Worm (Caenorhabditis elegans): ENCODE measurements around the gene F02A9.7.

F02A9.7 gene

DNA sequence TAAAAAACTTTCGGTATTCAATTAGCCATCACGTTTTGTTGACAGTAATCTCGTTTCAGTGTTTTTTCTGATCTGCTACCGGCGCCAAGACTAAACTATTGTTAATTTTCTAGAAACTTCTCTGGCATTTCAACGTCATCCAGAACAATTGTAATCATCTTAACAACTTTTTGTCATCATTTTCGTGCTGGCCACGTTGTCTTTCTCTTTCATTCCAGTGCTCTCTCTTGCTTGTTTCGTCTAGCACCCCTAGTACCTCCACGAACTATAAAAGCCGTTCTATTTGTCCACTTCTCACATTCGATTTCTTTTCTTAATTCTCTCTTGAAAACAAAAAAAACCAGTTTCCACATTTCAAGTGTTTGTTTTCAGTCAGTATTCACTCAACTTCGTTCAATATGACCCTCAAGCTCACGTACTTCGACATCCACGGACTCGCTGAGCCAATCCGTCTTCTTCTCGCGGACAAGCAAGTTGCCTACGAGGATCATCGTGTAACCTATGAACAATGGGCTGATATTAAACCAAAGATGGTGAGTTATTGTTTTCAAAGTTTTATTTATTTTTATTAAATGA lies 16.4 kb downstream of the F02A9.7 start, which contains the start of gene gst-1:
gst-1 (plus strand) TSS at position 373 of the 576 bp plus-strand sequence.
- TF ChIP-seq lsy-2 (tag; optimal IDR thresholded peaks at IDR 0.05) (no peak), ces-1 (GFP tag; optimal IDR thresholded peaks at IDR 0.05) (no peak), sptf-1 (tag; optimal IDR thresholded peaks at IDR 0.05) (no peak), tbx-8 (GFP tag; optimal IDR thresholded peaks at IDR 0.05) (no peak), mls-2 (tag; optimal IDR thresholded peaks at IDR 0.05) (no peak), ham-2 (GFP tag; optimal IDR thresholded peaks at IDR 0.05) (no peak), nhr-2 (tag; optimal IDR thresholded peaks at IDR 0.05) (no peak), lin-32 (GFP tag; optimal IDR thresholded peaks at IDR 0.05) (no peak), cnd-1 (tag; optimal IDR thresholded peaks at IDR 0.05) (no peak), M03D4.4 (tag; optimal IDR thresholded peaks at IDR 0.05) (no peak)

DNA sequence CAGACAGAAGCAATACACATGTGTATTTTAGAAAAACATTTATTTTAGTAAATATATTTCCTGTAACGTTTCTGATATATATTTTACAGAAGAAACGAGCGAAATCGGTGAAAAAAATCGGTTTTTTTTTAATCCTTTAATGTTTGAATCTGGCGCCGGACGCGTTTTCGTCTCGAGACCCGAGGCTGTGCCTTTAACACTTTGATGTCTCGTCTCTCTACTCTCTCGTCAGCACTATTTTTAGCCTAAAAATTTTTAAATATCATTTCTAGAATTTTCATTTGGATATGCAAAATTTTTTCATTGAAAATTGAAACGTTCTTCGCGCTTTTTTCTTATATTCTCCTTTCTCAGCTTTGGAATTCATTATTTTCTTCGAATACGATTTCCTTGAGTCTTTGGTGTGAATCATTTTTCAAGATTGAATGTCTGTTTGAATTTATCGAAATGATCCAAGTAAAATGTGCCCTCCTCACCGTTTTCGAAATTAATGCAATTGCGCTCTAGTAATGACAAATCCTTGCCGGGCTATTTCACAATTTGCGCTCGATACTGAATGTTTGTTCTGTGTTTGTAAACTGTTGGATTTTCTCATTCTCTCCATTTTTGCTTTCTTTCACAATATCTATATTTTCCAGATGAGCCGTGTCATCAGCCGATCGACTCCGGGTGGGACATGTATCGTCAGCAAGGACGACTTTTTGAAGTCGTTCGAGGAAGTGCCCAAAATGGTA lies 20.9 kb downstream of the F02A9.7 start, which contains the start of gene cls-2:
cls-2 (plus strand) TSS at position 635 of the 734 bp plus-strand sequence.
- TF ChIP-seq ceh-39 (tag; optimal IDR thresholded peaks at IDR 0.05) (no peak), lin-13 (tag; optimal IDR thresholded peaks at IDR 0.05) (no peak), mep-1 (tag; optimal IDR thresholded peaks at IDR 0.05) (peak; percentile 7), ceh-83 (GFP tag; optimal IDR thresholded peaks at IDR 0.05) (no peak), unc-120 (tag; optimal IDR thresholded peaks at IDR 0.05; ENCODE audit: poor library complexity, severe bottlenecking) (peak; percentile 10), lin-32 (GFP tag; optimal IDR thresholded peaks at IDR 0.05) (no peak), cnd-1 (tag; optimal IDR thresholded peaks at IDR 0.05) (no peak), nhr-2 (tag; optimal IDR thresholded peaks at IDR 0.05) (no peak), unc-62 (GFP tag; optimal IDR thresholded peaks at IDR 0.05) (no peak), mls-2 (tag; optimal IDR thresholded peaks at IDR 0.05) (no peak), nhr-12 (tag; optimal IDR thresholded peaks at IDR 0.05) (no peak), flh-1 (GFP tag; optimal IDR thresholded peaks at IDR 0.05) (no peak), tbx-8 (GFP tag; optimal IDR thresholded peaks at IDR 0.05) (no peak)

DNA sequence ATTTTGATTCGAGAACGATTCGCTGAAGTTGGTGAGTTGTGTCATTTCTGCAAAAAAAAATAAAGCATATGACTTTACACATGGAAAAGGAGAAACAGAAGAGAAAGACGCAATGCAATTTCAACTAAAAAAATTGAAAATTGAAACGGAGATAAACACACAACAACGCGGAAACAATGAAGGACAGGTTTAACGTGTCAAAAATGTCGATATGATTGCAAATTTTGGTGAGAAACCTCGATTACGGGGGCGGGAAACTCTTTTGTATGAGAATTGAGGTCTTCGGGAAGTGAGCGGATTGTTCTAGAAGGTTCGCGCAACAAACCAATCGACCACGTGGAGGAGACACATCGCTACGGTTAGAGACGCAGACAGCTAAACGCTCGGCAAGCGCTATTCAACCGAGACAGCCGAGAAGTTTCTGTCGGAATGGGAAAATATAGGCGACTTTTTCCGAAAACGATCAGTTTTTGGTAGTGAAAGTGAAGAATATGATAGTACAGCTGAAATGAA lies 21.6 kb downstream of the F02A9.7 start, which contains the start of gene R107.5:
R107.5 (minus strand) TSS at position 51 of the 513 bp plus-strand sequence.
- peak; percentile 34 for TF ChIP-seq bed-3 (GFP tag; optimal IDR thresholded peaks at IDR 0.05)
- TF ChIP-seq ceh-43 (GFP tag; optimal IDR thresholded peaks at IDR 0.05): peak; percentile 36
- peak; percentile 33 for TF ChIP-seq unc-120 (tag; optimal IDR thresholded peaks at IDR 0.05; ENCODE audit: poor library complexity, severe bottlenecking)
- no peak for TF ChIP-seq zip-8 (tag; optimal IDR thresholded peaks at IDR 0.05)
- TF ChIP-seq unc-62 (GFP tag; optimal IDR thresholded peaks at IDR 0.05): peak; percentile 86
- TF ChIP-seq blmp-1 (tag; optimal IDR thresholded peaks at IDR 0.05): peak; percentile 66
- TF ChIP-seq unc-39 (tag; optimal IDR thresholded peaks at IDR 0.05): no peak
- no peak for TF ChIP-seq nhr-76 (tag; optimal IDR thresholded peaks at IDR 0.05)
- peak; percentile 72 for TF ChIP-seq nhr-237 (tag; optimal IDR thresholded peaks at IDR 0.05)
- TF ChIP-seq tbx-8 (GFP tag; optimal IDR thresholded peaks at IDR 0.05): no peak
- TF ChIP-seq ces-1 (GFP tag; optimal IDR thresholded peaks at IDR 0.05): peak; percentile 74
- no peak for TF ChIP-seq nhr-28 (tag; optimal IDR thresholded peaks at IDR 0.05)
- no peak for TF ChIP-seq mab-5 (tag; optimal IDR thresholded peaks at IDR 0.05)
- peak; percentile 92 for TF ChIP-seq ham-2 (GFP tag; optimal IDR thresholded peaks at IDR 0.05)
- TF ChIP-seq sptf-1 (tag; optimal IDR thresholded peaks at IDR 0.05): peak; percentile 69
- TF ChIP-seq snpc-4 (tag; optimal IDR thresholded peaks at IDR 0.05): no peak
- peak; percentile 1 for TF ChIP-seq sem-2 (GFP tag; optimal IDR thresholded peaks at IDR 0.05)
- peak; percentile 20 for TF ChIP-seq hlh-1 (tag; optimal IDR thresholded peaks at IDR 0.05)
- peak; percentile 97 for TF ChIP-seq pha-4 (tag; optimal IDR thresholded peaks at IDR 0.05)
- TF ChIP-seq elt-1 (tag; optimal IDR thresholded peaks at IDR 0.05; ENCODE audit: borderline replicate concordance, insufficient read depth): no peak
- TF ChIP-seq nhr-2 (tag; optimal IDR thresholded peaks at IDR 0.05): peak; percentile 13
- peak; percentile 60 for TF ChIP-seq ztf-11 (tag; optimal IDR thresholded peaks at IDR 0.05)
- TF ChIP-seq mep-1 (tag; optimal IDR thresholded peaks at IDR 0.05): peak; percentile 80
- TF ChIP-seq ceh-83 (GFP tag; optimal IDR thresholded peaks at IDR 0.05): peak; percentile 69
- peak; percentile 92 for TF ChIP-seq ceh-39 (tag; optimal IDR thresholded peaks at IDR 0.05)
- peak; percentile 89 for TF ChIP-seq lin-13 (tag; optimal IDR thresholded peaks at IDR 0.05)
- TF ChIP-seq flh-1 (GFP tag; optimal IDR thresholded peaks at IDR 0.05): no peak
- peak; percentile 75 for TF ChIP-seq lsy-2 (tag; optimal IDR thresholded peaks at IDR 0.05)
- TF ChIP-seq cnd-1 (tag; optimal IDR thresholded peaks at IDR 0.05): peak; percentile 55
- TF ChIP-seq lin-32 (GFP tag; optimal IDR thresholded peaks at IDR 0.05): no peak
- TF ChIP-seq drap-1 (GFP tag; optimal IDR thresholded peaks at IDR 0.05): peak; percentile 56
- TF ChIP-seq nhr-12 (tag; optimal IDR thresholded peaks at IDR 0.05): no peak
- peak; percentile 51 for TF ChIP-seq M03D4.4 (tag; optimal IDR thresholded peaks at IDR 0.05)
- TF ChIP-seq mls-2 (tag; optimal IDR thresholded peaks at IDR 0.05): peak; percentile 91
- peak; percentile 75 for TF ChIP-seq elt-3 (tag; optimal IDR thresholded peaks at IDR 0.05)

Data from whole organism, mixed stage, embryonic.